Worm (Caenorhabditis elegans): ENCODE measurements around the gene srd-36.

DNA sequence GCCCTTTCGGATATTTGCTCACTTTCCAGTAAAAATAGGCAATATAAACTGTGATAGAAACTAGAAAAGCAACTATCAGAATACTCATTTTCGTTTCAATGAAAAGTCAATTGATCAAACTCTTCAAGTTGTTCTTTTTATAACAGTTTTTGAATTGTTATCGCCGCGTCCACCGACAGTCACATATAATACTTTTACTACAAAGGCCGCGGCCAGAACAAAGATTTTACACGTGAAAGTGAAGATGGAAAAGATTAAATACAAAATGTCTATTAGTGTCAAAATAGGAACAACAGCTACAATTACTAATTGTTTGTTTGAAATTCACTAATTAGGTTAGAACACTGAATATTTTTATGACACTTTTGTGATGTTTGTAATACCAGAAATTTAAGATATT, 25.0 kb downstream of the srd-36 start, which contains the start of gene cyp-14A2:
- TF ChIP-seq dmd-4 (tag; optimal IDR thresholded peaks at IDR 0.05; ENCODE audit: borderline replicate concordance) (no peak), fax-1 (tag; optimal IDR thresholded peaks at IDR 0.05) (no peak)

Measured in whole organism, late embryonic.